Fruit fly (Drosophila melanogaster) whole organism, prepupa: ENCODE data around the gene dtr.
A peak's percentile ranks its signal among the peaks of the same experiment; 100 is the strongest.

ENCODE experiments used
- Blimp-1 ChIP-seq: fragments of 200-800 bp; sonication (Bioruptor generic); optimal IDR thresholded peaks from 3 replicates; lab custom pipeline; 2017; ENCODE audit warnings: missing biosample characterization, missing genetic modification characterization, mild to moderate bottlenecking, moderate library complexity, missing genetic modification reagents
- CG11294 ChIP-seq: fragments of 200-800 bp; sonication (Bioruptor generic); IDR thresholded peaks from 2 replicates; pipeline ENCODE4 v1.3.6; 2022; ENCODE audit warnings: missing biosample characterization, missing genetic modification characterization
- CG6854 ChIP-seq: fragments of 200-800 bp; sonication (Bioruptor generic); optimal IDR thresholded peaks from 2 replicates; lab custom pipeline; 2017; ENCODE audit warnings: missing biosample characterization, mild to moderate bottlenecking, missing genetic modification characterization
- Hr4 ChIP-seq: fragments of 200-800 bp; sonication (Bioruptor generic); optimal IDR thresholded peaks from 3 replicates; lab custom pipeline; 2016; ENCODE audit warnings: missing biosample characterization, missing genetic modification characterization
- Sox15 ChIP-seq: fragments of 200-800 bp; sonication (Bioruptor generic); optimal IDR thresholded peaks from 3 replicates; lab custom pipeline; 2016; ENCODE audit warnings: missing biosample characterization, missing genetic modification characterization
- esn ChIP-seq: fragments of 200-800 bp; sonication (Bioruptor generic); optimal IDR thresholded peaks from 2 replicates; lab custom pipeline; 2016; ENCODE audit warnings: missing biosample characterization, mild to moderate bottlenecking, missing genetic modification characterization, moderate library complexity
- fd59A ChIP-seq: fragments of 200-800 bp; sonication (Bioruptor generic); optimal IDR thresholded peaks from 2 replicates; lab custom pipeline; 2017; ENCODE audit warnings: missing biosample characterization, mild to moderate bottlenecking, missing genetic modification characterization, missing genetic modification reagents
- net ChIP-seq: fragments of 200-800 bp; sonication (Bioruptor generic); optimal IDR thresholded peaks from 3 replicates; lab custom pipeline; 2016; ENCODE audit warnings: missing biosample characterization, missing genetic modification characterization
- pdm3 ChIP-seq: fragments of 200-800 bp; sonication (Bioruptor generic); optimal IDR thresholded peaks from 3 replicates; lab custom pipeline; 2016; ENCODE audit warnings: missing biosample characterization, missing genetic modification characterization

- TF ChIP-seq esn (GFP tag; lab: Kevin White, UChicago) (no peak), net (GFP tag; lab: Kevin White, UChicago) (no peak), CG11294 (no peak), Sox15 (GFP tag; lab: Kevin White, UChicago) (no peak), Hr4 (no peak), fd59A (no peak), CG6854 (GFP tag; lab: Kevin White, UChicago) (peak; percentile 94), Blimp-1 (GFP tag; lab: Kevin White, UChicago) (no peak), pdm3 (GFP tag; lab: Kevin White, UChicago) (no peak)
Observed at dm6 chr2L:21312831-21313437, 48.1 kb upstream of the dtr start.
